Worm (Caenorhabditis elegans): ENCODE results near the gene ttll-12.

ttll-12 gene

ce11 chrII:9356723-9357122 lies 17.9 kb downstream of the ttll-12 start (continued):
- TF ChIP-seq ctbp-1 (GFP tag; IDR thresholded peaks at IDR 0.05), result no peak
- no peak for TF ChIP-seq unc-39 (tag; optimal IDR thresholded peaks at IDR 0.05)
- TF ChIP-seq hmg-1.1 (GFP tag; IDR thresholded peaks at IDR 0.05), result peak; percentile 78
- no peak for TF ChIP-seq D1046.2 (GFP tag; IDR thresholded peaks at IDR 0.05)
- no peak for TF ChIP-seq nhr-111 (GFP tag; optimal IDR thresholded peaks at IDR 0.05)
- TF ChIP-seq Y5F2A.4 (GFP tag; optimal IDR thresholded peaks at IDR 0.05), result no peak
- no peak for TF ChIP-seq nhr-6 (tag; optimal IDR thresholded peaks at IDR 0.05)
- TF ChIP-seq pha-4 (GFP tag; IDR thresholded peaks at IDR 0.05), result 0 out of 2 replicates have a peak, but pooled peaks have one; percentile 30
- TF ChIP-seq pha-4 (tag; optimal IDR thresholded peaks at IDR 0.05), result no peak
- TF ChIP-seq attf-4 (tag; optimal IDR thresholded peaks at IDR 0.05), result no peak

ce11 chrII:9358230-9358629 lies 19.4 kb downstream of the ttll-12 start, which contains the start of gene mel-11:
TSS of gene mel-11 (plus strand) at chrII:9358530.
- no peak for TF ChIP-seq mdt-29 (GFP tag; IDR thresholded peaks at IDR 0.05)
- TF ChIP-seq nhr-10 (tag; optimal IDR thresholded peaks at IDR 0.05), result no peak
- no peak for TF ChIP-seq fos-1 (tag; optimal IDR thresholded peaks at IDR 0.05)
- no peak for TF ChIP-seq F37D6.2 (tag; optimal IDR thresholded peaks at IDR 0.05)
- TF ChIP-seq F10B5.3 (tag; optimal IDR thresholded peaks at IDR 0.05), result no peak
- no peak for TF ChIP-seq daf-12 (tag; optimal IDR thresholded peaks at IDR 0.05)
- no peak for TF ChIP-seq ZK337.2 (GFP tag; IDR thresholded peaks at IDR 0.05)
- no peak for TF ChIP-seq nhr-28 (tag; optimal IDR thresholded peaks at IDR 0.05)
- no peak for TF ChIP-seq lin-38 (GFP tag; IDR thresholded peaks at IDR 0.05)

DNA sequence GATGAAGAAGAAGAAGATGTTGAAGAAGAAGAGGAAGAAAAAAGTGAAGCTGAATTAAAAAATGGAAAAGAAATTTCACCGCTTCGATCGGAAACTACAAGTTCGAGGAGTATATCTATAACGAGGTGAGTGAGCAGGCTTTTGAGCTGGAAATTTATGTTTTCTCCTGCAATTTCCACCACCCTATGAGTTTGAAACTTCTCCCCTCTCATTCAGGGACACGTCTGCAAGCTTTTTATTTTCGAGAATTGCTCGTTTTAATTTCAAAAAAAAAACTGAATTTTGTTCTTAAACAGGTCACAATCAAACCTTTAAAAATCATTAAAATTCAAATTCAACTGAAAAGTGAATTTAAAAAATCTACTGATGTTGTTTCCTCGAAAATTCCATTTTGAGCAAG lies 23.5 kb downstream of the ttll-12 start:
- peak in 1 of 2 experiments; percentile 72 for TF ChIP-seq unc-62 (GFP tag; optimal IDR thresholded peaks at IDR 0.05 in 1 of 2)
- no peak for TF ChIP-seq unc-62 (tag; optimal IDR thresholded peaks at IDR 0.05)
- no peak for TF ChIP-seq lin-1 (GFP tag; IDR thresholded peaks at IDR 0.05)

DNA sequence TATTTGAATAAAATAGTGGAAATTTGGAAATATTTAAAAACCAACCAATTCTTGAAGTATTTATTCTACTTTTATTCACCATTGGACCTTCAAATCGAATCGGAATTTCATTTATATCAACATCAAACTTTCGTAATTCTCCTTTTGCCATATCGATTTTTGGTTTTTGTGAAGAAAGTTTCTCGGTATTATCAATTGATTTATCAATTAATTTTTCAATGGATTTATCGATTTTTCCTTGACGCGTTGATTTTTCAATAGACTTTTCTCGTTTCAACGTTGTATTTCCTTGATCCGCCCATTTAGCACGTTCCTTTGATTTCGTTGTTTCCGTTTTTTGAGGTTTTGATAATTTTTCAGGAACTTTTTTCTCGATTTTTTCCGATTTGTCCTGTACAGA lies 30.6 kb downstream of the ttll-12 start:
- TF ChIP-seq lin-39 (tag; optimal IDR thresholded peaks at IDR 0.05) (no peak), ceh-28 (tag; optimal IDR thresholded peaks at IDR 0.05) (peak; percentile 56)

ce11 chrII:9372393-9372792 lies 33.6 kb downstream of the ttll-12 start, which contains the start of gene C06C3.3:
TSS of gene C06C3.3 (minus strand) at chrII:9372493.
- TF ChIP-seq pqm-1 (tag; optimal IDR thresholded peaks at IDR 0.05), result no peak
- no peak for TF ChIP-seq F49E8.2 (tag; optimal IDR thresholded peaks at IDR 0.05; ENCODE audit: borderline replicate concordance)
- no peak for TF ChIP-seq lin-29 (GFP tag; IDR thresholded peaks at IDR 0.05)
- no peak for TF ChIP-seq ceh-62 (tag; optimal IDR thresholded peaks at IDR 0.05)
- TF ChIP-seq skn-1 (tag; optimal IDR thresholded peaks at IDR 0.05), result no peak
- TF ChIP-seq ceh-20 (GFP tag; IDR thresholded peaks at IDR 0.05), result no peak
- no peak for TF ChIP-seq nhr-76 (tag; optimal IDR thresholded peaks at IDR 0.05)
- no peak for TF ChIP-seq unc-62 (GFP tag; optimal IDR thresholded peaks at IDR 0.05 in 1 of 2)
- TF ChIP-seq unc-62 (tag; optimal IDR thresholded peaks at IDR 0.05), result no peak
- TF ChIP-seq lin-13 (GFP tag; optimal IDR thresholded peaks at IDR 0.05), result no peak
- no peak for TF ChIP-seq lim-7 (GFP tag; IDR thresholded peaks at IDR 0.05)
- no peak for TF ChIP-seq hif-1 (tag; optimal IDR thresholded peaks at IDR 0.05)
- no peak for TF ChIP-seq daf-16 (GFP tag; optimal IDR thresholded peaks at IDR 0.05)
- TF ChIP-seq daf-16 (tag; optimal IDR thresholded peaks at IDR 0.05), result no peak
- TF ChIP-seq arid-1 (GFP tag; conservative IDR thresholded peaks at IDR 0.05), result no peak
- no peak for TF ChIP-seq unc-130 (GFP tag; optimal IDR thresholded peaks at IDR 0.05)
- no peak for TF ChIP-seq nhr-10 (tag; optimal IDR thresholded peaks at IDR 0.05)
- no peak for TF ChIP-seq nhr-11 (tag; optimal IDR thresholded peaks at IDR 0.05)

Measured in whole organism, L4 larva.